Fruit fly (Drosophila melanogaster) S2 (cell line): Measurements from ENCODE around the gene Tbc1d22.

Source experiments
- CG8478 ChIP-seq: fragments of >200 bp; optimal IDR thresholded peaks from 2 replicates; lab custom pipeline; 2018
- CTCF ChIP-seq, 2 experiments: fragments of >200 bp; optimal IDR thresholded peaks; 2 replicates each; lab custom pipeline; 2018

DNA sequence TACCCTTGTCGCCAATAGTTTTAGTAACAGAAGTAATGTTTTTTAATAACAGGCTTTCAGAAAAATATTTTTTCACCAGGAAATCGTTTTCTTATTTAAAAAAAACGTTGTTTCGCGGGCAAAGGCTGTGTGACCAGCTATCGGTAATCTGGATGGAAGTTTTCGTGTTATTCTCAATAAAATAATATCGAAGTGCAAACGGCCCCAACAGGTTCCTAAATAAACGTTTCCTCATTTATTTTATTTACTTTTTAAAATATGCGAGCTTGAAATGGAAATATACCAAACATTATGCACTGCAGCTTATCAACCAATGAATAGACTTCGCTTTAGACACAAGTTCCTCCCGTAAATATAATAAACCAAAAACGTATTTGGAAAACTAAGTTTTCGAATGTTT, 28.1 kb downstream of the Tbc1d22 start, which contains the start of gene Ice2:
- TF ChIP-seq CG8478 (no peak), CTCF (optimal IDR thresholded peaks at IDR 0.05; lab: Kevin White, UChicago) (no peak)
